Worm (Caenorhabditis elegans) whole organism, midembryonic: ENCODE data around the gene T13F2.2.

Experiments
- T22C8.4 ChIP-seq: fragments of 200-800 bp; sonication (Bioruptor generic); IDR thresholded peaks from 2 replicates; pipeline ENCODE4 v1.3.6; 2022; ENCODE audit warnings: missing genetic modification characterization, missing compliant biosample characterization
- cog-1 ChIP-seq: sonication (generic microtip); optimal IDR thresholded peaks from 2 replicates; lab custom pipeline; 2016; ENCODE audit warnings: missing genetic modification characterization, missing compliant biosample characterization
- flt-1 ChIP-seq: fragments of 200-800 bp; sonication (Bioruptor generic); IDR thresholded peaks from 2 replicates; pipeline ENCODE4 v1.3.6; 2022; ENCODE audit warnings: missing genetic modification characterization, missing compliant biosample characterization
- klf-2 ChIP-seq: fragments of 200-800 bp; sonication (Bioruptor generic); conservative IDR thresholded peaks from 2 replicates; pipeline ENCODE4 v1.3.6; 2022; ENCODE audit warnings: missing genetic modification reagents, missing genetic modification characterization, missing compliant biosample characterization
- med-1 ChIP-seq: sonication (generic microtip); optimal IDR thresholded peaks from 2 replicates; lab custom pipeline; 2017; ENCODE audit warnings: missing genetic modification characterization, mild to moderate bottlenecking, missing compliant biosample characterization, antibody characterized with exemption, missing genetic modification reagents; ENCODE audit not compliant: insufficient read depth
- ref-1 ChIP-seq: fragments of 200-800 bp; sonication (Bioruptor generic); conservative IDR thresholded peaks from 2 replicates; pipeline ENCODE4 v1.3.6; 2022; ENCODE audit warnings: missing genetic modification reagents, missing genetic modification characterization, missing compliant biosample characterization
- tab-1 ChIP-seq: fragments of 200-800 bp; sonication (Bioruptor generic); IDR thresholded peaks from 2 replicates; pipeline ENCODE4 v1.3.6; 2022; ENCODE audit warnings: missing genetic modification characterization, missing compliant biosample characterization
- ztf-23 ChIP-seq: fragments of 200-800 bp; sonication (Bioruptor generic); IDR thresholded peaks from 2 replicates; pipeline ENCODE4 v1.3.6; 2022; ENCODE audit warnings: missing genetic modification reagents, missing genetic modification characterization, missing compliant biosample characterization
- ztf-29 ChIP-seq: fragments of 200-800 bp; sonication (Bioruptor generic); IDR thresholded peaks from 2 replicates; pipeline ENCODE4 v1.3.6; 2022; ENCODE audit warnings: missing genetic modification reagents, missing genetic modification characterization, missing compliant biosample characterization

Gene T13F2.2

DNA sequence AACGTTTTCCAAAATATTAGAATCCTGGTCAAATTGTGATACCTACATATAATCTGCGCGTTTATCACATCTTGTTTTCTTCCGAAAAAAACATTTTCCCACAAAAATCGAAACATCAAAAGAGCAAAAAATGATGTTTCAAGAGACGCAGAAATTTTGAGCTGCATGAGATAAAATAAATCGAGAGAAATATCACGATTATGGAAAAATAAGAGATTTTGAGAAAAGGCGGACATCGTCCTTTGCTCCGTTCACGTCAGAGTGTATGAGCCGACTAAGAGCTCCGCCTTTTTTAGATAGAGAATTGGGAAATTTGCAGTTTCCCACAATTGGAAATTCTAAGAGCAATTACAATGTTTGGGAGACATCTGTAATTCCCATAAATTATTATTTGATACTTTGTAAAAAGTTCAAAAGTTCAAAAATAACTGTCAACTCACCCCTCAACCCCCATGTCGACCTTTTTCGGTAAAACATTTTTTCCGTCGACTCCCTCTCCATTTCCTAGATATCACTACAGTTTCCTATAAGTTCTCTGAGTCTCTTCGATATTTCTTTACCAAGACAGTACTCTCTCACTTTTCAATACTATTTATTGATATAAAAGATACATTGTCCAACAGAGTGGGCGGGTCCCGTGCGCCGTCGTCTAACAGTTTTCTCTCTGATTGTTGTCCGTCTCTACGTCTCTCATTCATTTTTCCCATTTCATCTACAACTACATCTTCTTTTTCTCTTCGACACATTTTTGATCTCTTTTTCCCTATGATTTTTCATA is 40.3 kb downstream of the T13F2.2 start:
- no peak for TF ChIP-seq tab-1 (GFP tag; lab: Robert Waterston, UW)
- TF ChIP-seq cog-1 = no peak
- TF ChIP-seq med-1 (GFP tag; lab: Kevin White, UChicago) = no peak
- TF ChIP-seq ztf-23 (GFP tag; lab: Robert Waterston, UW) = no peak
- TF ChIP-seq ref-1 (GFP tag; lab: Robert Waterston, UW) = no peak
- no peak for TF ChIP-seq flt-1
- TF ChIP-seq ztf-29 (GFP tag; lab: Robert Waterston, UW) = no peak
- TF ChIP-seq T22C8.4 = no peak
- no peak for TF ChIP-seq klf-2

DNA sequence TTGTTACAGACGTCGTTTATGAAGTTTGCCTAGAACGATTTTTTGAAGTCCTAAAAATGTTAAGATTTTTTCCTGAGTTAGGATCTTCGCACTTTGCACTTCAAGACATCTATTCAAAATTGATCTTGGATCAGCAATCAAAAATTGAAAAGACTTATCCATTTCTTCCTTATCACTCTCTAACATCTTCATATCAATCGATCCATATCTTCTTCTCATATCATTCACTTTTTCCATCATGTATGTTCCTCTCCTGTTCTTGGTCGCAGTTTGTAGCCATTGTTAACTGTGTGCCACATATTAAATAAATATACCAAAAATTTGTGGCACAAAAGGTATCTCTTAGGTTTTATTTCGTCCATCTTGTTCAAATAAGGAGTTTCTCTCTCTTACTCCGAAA is 41.4 kb downstream of the T13F2.2 start:
- TF ChIP-seq cog-1 (no peak), ztf-29 (GFP tag; lab: Robert Waterston, UW) (no peak), klf-2 (no peak), ztf-23 (GFP tag; lab: Robert Waterston, UW) (no peak)

DNA sequence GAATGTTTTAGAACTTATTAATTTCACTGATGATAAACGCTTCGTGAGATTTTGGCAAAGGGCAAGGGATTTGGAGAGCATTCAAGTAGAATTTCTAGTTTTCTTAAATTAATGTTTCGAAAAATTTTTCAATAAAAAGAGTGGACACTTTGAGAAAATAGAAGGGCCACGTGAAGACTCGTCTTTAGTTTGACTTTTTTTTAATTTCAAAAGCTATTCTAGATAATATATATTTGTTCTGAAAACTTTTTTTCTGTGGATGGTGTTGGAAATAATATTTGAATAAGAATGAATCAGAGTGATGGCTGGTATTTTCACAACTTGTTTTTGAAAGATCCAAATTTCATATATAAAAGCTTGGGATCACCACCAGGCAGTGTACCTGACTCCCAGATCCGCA is 48.8 kb downstream of the T13F2.2 start, which contains the start of gene C28D4.8:
Gene C28D4.8, minus strand, starts transcription at position 101 of the 400 bp plus-strand sequence.
- TF ChIP-seq ztf-29 (GFP tag; lab: Robert Waterston, UW) (no peak), flt-1 (no peak), klf-2 (no peak), tab-1 (GFP tag; lab: Robert Waterston, UW) (no peak), ref-1 (GFP tag; lab: Robert Waterston, UW) (no peak), T22C8.4 (no peak)

DNA sequence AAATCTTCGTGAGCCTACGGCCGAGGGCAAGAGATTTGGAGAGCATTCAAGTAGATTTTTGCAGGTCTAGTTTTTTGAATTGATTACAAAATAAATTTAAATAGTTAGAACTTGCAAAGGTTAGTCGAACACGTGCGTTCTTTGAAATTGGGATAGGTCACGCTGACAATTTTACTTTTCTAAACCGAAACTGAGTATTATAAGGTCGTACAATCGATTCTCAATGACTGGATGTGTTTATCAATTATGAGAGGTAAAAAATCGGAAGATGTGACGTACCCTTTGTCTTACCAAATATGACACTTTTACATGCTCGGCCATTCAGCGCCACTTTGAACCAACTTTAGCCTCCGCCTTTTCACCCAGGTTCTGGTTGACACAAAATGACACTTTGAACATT is 50.4 kb downstream of the T13F2.2 start, which contains the start of gene C28D4.5:
Gene C28D4.5, minus strand, starts transcription at position 101 of the 400 bp plus-strand sequence.
- TF ChIP-seq T22C8.4 (no peak), tab-1 (GFP tag; lab: Robert Waterston, UW) (no peak), cog-1 (no peak), klf-2 (no peak), ztf-23 (GFP tag; lab: Robert Waterston, UW) (no peak), med-1 (GFP tag; lab: Kevin White, UChicago) (no peak), ref-1 (GFP tag; lab: Robert Waterston, UW) (no peak), ztf-29 (GFP tag; lab: Robert Waterston, UW) (no peak), flt-1 (no peak)
